Worm (Caenorhabditis elegans) whole organism, late embryonic: ENCODE data around the gene nfki-1.

ENCODE experiments used
- C08G9.2 ChIP-seq: sonication (generic microtip); optimal IDR thresholded peaks from 2 replicates; lab custom pipeline; 2016; ENCODE audit warnings: mild to moderate bottlenecking, missing genetic modification characterization, moderate library complexity, missing compliant biosample characterization
- C38D4.7 ChIP-seq: fragments of 200-800 bp; sonication (Bioruptor generic); optimal IDR thresholded peaks from 2 replicates; lab custom pipeline; 2018; ENCODE audit warnings: mild to moderate bottlenecking, missing genetic modification characterization, moderate library complexity, missing compliant biosample characterization
- K09A11.1 ChIP-seq: sonication (generic microtip); optimal IDR thresholded peaks from 2 replicates; lab custom pipeline; 2017; ENCODE audit warnings: antibody characterized with exemption, mild to moderate bottlenecking, missing genetic modification characterization, missing compliant biosample characterization; ENCODE audit not compliant: insufficient read depth
- Y22D7AL.16 ChIP-seq: sonication (generic microtip); optimal IDR thresholded peaks from 2 replicates; lab custom pipeline; 2016; ENCODE audit warnings: missing genetic modification characterization, missing compliant biosample characterization
- ama-1 ChIP-seq: fragments of 150-350 bp; optimal IDR thresholded peaks from 2 replicates; lab custom pipeline; 2014
- ceh-22 ChIP-seq: sonication (generic microtip); optimal IDR thresholded peaks from 2 replicates; lab custom pipeline; 2017; ENCODE audit warnings: missing biosample characterization, missing genetic modification characterization
- ceh-24 ChIP-seq: sonication (generic microtip); optimal IDR thresholded peaks from 2 replicates; lab custom pipeline; 2016; ENCODE audit warnings: mild to moderate bottlenecking, missing genetic modification characterization, missing compliant biosample characterization
- ceh-30 ChIP-seq: fragments of 150-350 bp; optimal IDR thresholded peaks from 2 replicates; lab custom pipeline; 2014; ENCODE audit warnings: missing biosample characterization, missing genetic modification characterization
- ceh-31 ChIP-seq: sonication (generic microtip); optimal IDR thresholded peaks from 2 replicates; lab custom pipeline; 2016; ENCODE audit warnings: missing genetic modification characterization, missing compliant biosample characterization
- ceh-45 ChIP-seq: fragments of 200-800 bp; sonication (Bioruptor generic); IDR thresholded peaks from 2 replicates; pipeline ENCODE4 v1.3.6; 2022; ENCODE audit warnings: missing genetic modification reagents, missing genetic modification characterization, missing compliant biosample characterization
- ceh-9 ChIP-seq: sonication (generic microtip); optimal IDR thresholded peaks from 2 replicates; lab custom pipeline; 2016; ENCODE audit warnings: mild to moderate bottlenecking, missing genetic modification characterization, inconsistent platforms, missing compliant biosample characterization
- dve-1 ChIP-seq: sonication (generic microtip); optimal IDR thresholded peaks from 2 replicates; lab custom pipeline; 2017; ENCODE audit warnings: antibody characterized with exemption, mild to moderate bottlenecking, missing genetic modification characterization, missing compliant biosample characterization
- elt-4 ChIP-seq: sonication (generic microtip); optimal IDR thresholded peaks from 2 replicates; lab custom pipeline; 2016; ENCODE audit warnings: missing genetic modification characterization, missing compliant biosample characterization
- eyg-1 ChIP-seq: sonication (generic microtip); optimal IDR thresholded peaks from 2 replicates; lab custom pipeline; 2016; ENCODE audit warnings: missing genotype, missing genetic modification characterization, missing compliant biosample characterization
- mec-3 ChIP-seq: sonication (generic microtip); optimal IDR thresholded peaks from 2 replicates; lab custom pipeline; 2016; ENCODE audit warnings: borderline replicate concordance, missing genetic modification characterization, missing compliant biosample characterization
- nhr-11 ChIP-seq: fragments of 150-350 bp; optimal IDR thresholded peaks from 2 replicates; lab custom pipeline; 2014; ENCODE audit warnings: missing biosample characterization, missing genetic modification characterization
- pag-3 ChIP-seq: sonication (generic microtip); optimal IDR thresholded peaks from 2 replicates; lab custom pipeline; 2016; ENCODE audit warnings: missing compliant biosample characterization, missing genetic modification characterization, borderline replicate concordance
- pha-2 ChIP-seq: sonication (generic microtip); optimal IDR thresholded peaks from 2 replicates; lab custom pipeline; 2017; ENCODE audit warnings: mild to moderate bottlenecking, missing genetic modification characterization, missing compliant biosample characterization
- pqm-1 ChIP-seq: sonication (generic microtip); optimal IDR thresholded peaks from 2 replicates; lab custom pipeline; 2016; ENCODE audit warnings: missing genetic modification characterization, missing compliant biosample characterization
- ttx-3 ChIP-seq: sonication (generic microtip); optimal IDR thresholded peaks from 2 replicates; lab custom pipeline; 2016; ENCODE audit warnings: missing genetic modification reagents, missing genetic modification characterization, missing compliant biosample characterization
- unc-42 ChIP-seq: sonication (generic microtip); optimal IDR thresholded peaks from 2 replicates; lab custom pipeline; 2016; ENCODE audit warnings: missing genotype, missing genetic modification characterization, missing compliant biosample characterization

The nfki-1 gene

DNA sequence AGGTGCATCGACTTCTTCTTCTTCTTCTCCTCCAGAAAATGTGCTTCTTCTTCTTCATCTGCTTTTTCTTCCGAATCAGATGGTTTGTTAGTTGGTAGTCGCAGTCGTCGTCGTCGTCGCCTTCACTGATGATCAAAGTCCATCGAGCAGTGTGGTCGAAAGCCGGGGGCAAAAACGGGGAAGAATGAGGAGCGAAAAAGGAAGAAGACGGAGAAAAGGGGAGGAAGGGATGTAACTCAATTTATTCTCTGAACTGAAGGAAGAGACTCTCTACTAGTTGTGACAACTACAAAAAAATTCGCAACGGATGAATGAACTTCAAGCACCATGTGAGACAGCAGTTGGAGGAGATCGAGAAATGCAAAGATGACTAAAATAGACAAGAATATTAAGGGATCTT is 40.7 kb downstream of the nfki-1 start:
- TF ChIP-seq unc-42 (peak; percentile 98), ceh-45 (GFP tag; lab: Robert Waterston, UW) (no peak), ceh-31 (peak; percentile 49), ama-1 (lab: Kevin White, UChicago) (no peak)

DNA sequence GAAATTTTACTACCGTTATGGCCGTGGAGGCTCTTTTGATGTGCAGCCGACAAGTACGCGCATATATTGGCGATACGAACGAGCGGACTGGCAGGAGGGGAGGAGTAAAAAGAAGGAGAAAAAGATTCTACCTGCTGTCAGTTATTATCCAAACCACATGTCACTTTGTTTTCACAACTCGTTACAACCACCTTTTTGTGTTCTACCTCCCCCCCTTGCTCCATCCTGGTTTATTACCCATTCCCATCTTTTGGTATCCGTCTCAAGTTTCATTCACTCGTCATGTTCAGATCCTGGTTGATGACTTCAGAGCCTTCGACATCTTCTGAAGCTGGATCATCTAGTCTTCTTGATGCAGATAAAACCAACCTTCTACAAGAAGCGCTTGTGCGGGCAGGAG is 52.6 kb downstream of the nfki-1 start, which contains the start of gene psa-3:
TSS of gene psa-3 (plus strand) at position 301 of the 400 bp plus-strand sequence.
- TF ChIP-seq C38D4.7 (GFP tag; lab: Kevin White, UChicago) (no peak), eyg-1 (tag; lab: Kevin White, UChicago) (no peak), ceh-30 (no peak), dve-1 (tag; lab: Kevin White, UChicago) (no peak), elt-4 (tag; lab: Kevin White, UChicago) (no peak), ceh-22 (tag; lab: Kevin White, UChicago) (no peak), pha-2 (no peak), nhr-11 (no peak), Y22D7AL.16 (no peak), ttx-3 (tag; lab: Kevin White, UChicago) (no peak), unc-42 (no peak), pag-3 (tag; lab: Kevin White, UChicago) (no peak), C08G9.2 (tag; lab: Kevin White, UChicago) (no peak)

- TF ChIP-seq pqm-1 (tag; lab: Kevin White, UChicago) (no peak), ceh-9 (tag; lab: Kevin White, UChicago) (no peak), mec-3 (tag; lab: Kevin White, UChicago) (no peak), ama-1 (lab: Kevin White, UChicago) (no peak), ceh-31 (no peak), K09A11.1 (tag; lab: Kevin White, UChicago) (no peak), ceh-24 (tag; lab: Kevin White, UChicago) (no peak)
Measured at ce11 chrX:15408577-15408976, 53.5 kb downstream of the nfki-1 start.
